Fruit fly (Drosophila melanogaster) whole organism, embryonic: Measurements from ENCODE around the gene Cp16.

Source experiments
- Abd-B ChIP-seq: fragments of 200-800 bp; sonication (Bioruptor generic); optimal IDR thresholded peaks from 2 replicates; lab custom pipeline; 2018; ENCODE audit warnings: missing biosample characterization, mild to moderate bottlenecking, missing genetic modification characterization, moderate library complexity
- Ada2b ChIP-seq: fragments of 200-800 bp; sonication (Bioruptor generic); IDR thresholded peaks from 2 replicates; pipeline ENCODE4 v1.3.6; 2022; ENCODE audit warnings: missing biosample characterization, missing genetic modification characterization
- Asciz ChIP-seq: fragments of 200-800 bp; sonication (Bioruptor generic); optimal IDR thresholded peaks from 2 replicates; lab custom pipeline; 2017; ENCODE audit warnings: missing biosample characterization, mild to moderate bottlenecking, missing genetic modification characterization, missing genetic modification reagents
- Bdp1 ChIP-seq: fragments of 200-800 bp; sonication (Bioruptor generic); optimal IDR thresholded peaks from 3 replicates; lab custom pipeline; 2016; ENCODE audit warnings: missing biosample characterization, missing genetic modification characterization
- Bgb ChIP-seq: fragments of 200-800 bp; sonication (Bioruptor generic); IDR thresholded peaks from 2 replicates; pipeline ENCODE4 v1.3.6; 2022; ENCODE audit warnings: missing biosample characterization, missing genetic modification characterization; ENCODE audit not compliant: partially characterized antibody
- CG10321 ChIP-seq: fragments of 200-800 bp; sonication (Bioruptor generic); IDR thresholded peaks from 2 replicates; pipeline ENCODE4 v1.3.6; 2022; ENCODE audit warnings: missing biosample characterization, missing genetic modification characterization
- CG12299 ChIP-seq: fragments of 200-800 bp; sonication (Bioruptor generic); optimal IDR thresholded peaks from 2 replicates; lab custom pipeline; 2018; ENCODE audit warnings: missing biosample characterization, mild to moderate bottlenecking, missing genetic modification characterization
- CG14050 ChIP-seq: fragments of 200-800 bp; sonication (Bioruptor generic); IDR thresholded peaks from 3 replicates; pipeline ENCODE4 v1.3.6; 2022; ENCODE audit warnings: missing biosample characterization, missing genetic modification characterization
- CG15011 ChIP-seq: fragments of 200-800 bp; sonication (Bioruptor generic); optimal IDR thresholded peaks from 3 replicates; lab custom pipeline; 2018; ENCODE audit warnings: missing biosample characterization, mild to moderate bottlenecking, missing genetic modification characterization
- CG17385 ChIP-seq: fragments of 200-800 bp; sonication (Bioruptor generic); optimal IDR thresholded peaks from 3 replicates; lab custom pipeline; 2018; ENCODE audit warnings: missing biosample characterization, mild to moderate bottlenecking, missing genetic modification characterization
- CG17612 ChIP-seq: fragments of 200-800 bp; sonication (Bioruptor generic); IDR thresholded peaks from 2 replicates; pipeline ENCODE4 v1.3.6; 2022; ENCODE audit warnings: missing biosample characterization, missing genetic modification characterization
- CG17802 ChIP-seq: fragments of 200-800 bp; sonication (Bioruptor generic); optimal IDR thresholded peaks from 2 replicates; lab custom pipeline; 2018; ENCODE audit warnings: missing biosample characterization, mild to moderate bottlenecking, missing genetic modification characterization, moderate library complexity
- CG18476 ChIP-seq: fragments of 200-800 bp; sonication (Bioruptor generic); optimal IDR thresholded peaks from 2 replicates; lab custom pipeline; 2016; ENCODE audit warnings: missing biosample characterization, mild to moderate bottlenecking, missing genetic modification characterization
- CG2202 ChIP-seq: fragments of 200-800 bp; sonication (Bioruptor generic); optimal IDR thresholded peaks from 2 replicates; lab custom pipeline; 2018; ENCODE audit warnings: missing biosample characterization, mild to moderate bottlenecking, missing genetic modification characterization
- CG3065 ChIP-seq: fragments of 200-800 bp; sonication (Bioruptor generic); optimal IDR thresholded peaks from 2 replicates; lab custom pipeline; 2016; ENCODE audit warnings: missing biosample characterization, missing genetic modification characterization
- CG3726 ChIP-seq: fragments of 200-800 bp; sonication (Bioruptor generic); IDR thresholded peaks from 3 replicates; pipeline ENCODE4, ENCODE4 v1.3.6; 2022; ENCODE audit warnings: missing biosample characterization, missing genetic modification characterization
- CG6175 ChIP-seq: fragments of 200-800 bp; sonication (Bioruptor generic); IDR thresholded peaks from 3 replicates; pipeline ENCODE4 v1.3.6; 2022; ENCODE audit warnings: missing biosample characterization, missing genetic modification characterization
- CG6683 ChIP-seq: fragments of 200-800 bp; sonication (Bioruptor generic); optimal IDR thresholded peaks from 2 replicates; lab custom pipeline; 2017; ENCODE audit warnings: missing biosample characterization, mild to moderate bottlenecking, missing genetic modification characterization, missing genetic modification reagents
- CG6791 ChIP-seq: fragments of 200-800 bp; sonication (Bioruptor generic); IDR thresholded peaks from 3 replicates; pipeline ENCODE4 v1.3.6; 2022; ENCODE audit warnings: missing biosample characterization, missing genetic modification characterization; ENCODE audit not compliant: partially characterized antibody
- Chrac-16 ChIP-seq: fragments of 200-800 bp; sonication (Bioruptor generic); optimal IDR thresholded peaks from 3 replicates; lab custom pipeline; 2016; ENCODE audit warnings: missing biosample characterization, missing genetic modification characterization
- HmgD ChIP-seq: fragments of 200-800 bp; sonication (Bioruptor generic); optimal IDR thresholded peaks from 3 replicates; lab custom pipeline; 2016; ENCODE audit warnings: missing biosample characterization, missing genetic modification characterization
- Myb ChIP-seq: fragments of 200-800 bp; sonication (Bioruptor generic); optimal IDR thresholded peaks from 2 replicates; lab custom pipeline; 2016; ENCODE audit warnings: missing biosample characterization, missing genetic modification characterization
- NC2α ChIP-seq: fragments of 200-800 bp; sonication (Bioruptor generic); optimal IDR thresholded peaks from 2 replicates; lab custom pipeline; 2016; ENCODE audit warnings: missing biosample characterization, missing genetic modification characterization
- NFAT ChIP-seq: fragments of 200-800 bp; sonication (Bioruptor generic); IDR thresholded peaks from 2 replicates; pipeline ENCODE4 v1.3.6; 2022; ENCODE audit warnings: missing biosample characterization, missing genetic modification characterization
- Pdp1 ChIP-seq, 2 experiments: fragments of 200-800 bp; sonication (Bioruptor generic); optimal IDR thresholded peaks; 3 replicates each; lab custom pipeline; 2016; ENCODE audit warnings: missing biosample characterization in 2 of 2, missing genetic modification characterization in 2 of 2, mild to moderate bottlenecking in 1 of 2, moderate library complexity in 1 of 2
- Rx ChIP-seq: fragments of 200-800 bp; sonication (Bioruptor generic); IDR thresholded peaks from 2 replicates; pipeline ENCODE4 v1.3.6; 2022; ENCODE audit warnings: missing biosample characterization, missing genetic modification characterization
- Spps ChIP-seq: fragments of 200-800 bp; sonication (Bioruptor generic); optimal IDR thresholded peaks from 2 replicates; lab custom pipeline; 2018; ENCODE audit warnings: missing biosample characterization, mild to moderate bottlenecking, missing genetic modification characterization
- Usf ChIP-seq: fragments of 200-800 bp; sonication (Bioruptor generic); optimal IDR thresholded peaks from 2 replicates; lab custom pipeline; 2017; ENCODE audit warnings: missing genotype, missing biosample characterization, missing genetic modification characterization
- chif ChIP-seq, 2 experiments: fragments of 200-800 bp; sonication (Bioruptor generic); optimal IDR thresholded peaks; 3 replicates each; lab custom pipeline; 2016; ENCODE audit warnings: missing biosample characterization in 2 of 2, missing genetic modification characterization in 2 of 2
- corto ChIP-seq: fragments of 200-800 bp; sonication (Bioruptor generic); optimal IDR thresholded peaks from 2 replicates; lab custom pipeline; 2016; ENCODE audit warnings: missing biosample characterization, mild to moderate bottlenecking, missing genetic modification characterization, moderate library complexity
- da ChIP-seq: fragments of 200-800 bp; sonication (Bioruptor generic); optimal IDR thresholded peaks from 2 replicates; lab custom pipeline; 2016; ENCODE audit warnings: missing biosample characterization, missing genetic modification characterization
- danr ChIP-seq: fragments of 200-800 bp; sonication (Bioruptor generic); IDR thresholded peaks from 2 replicates; pipeline ENCODE4 v1.3.6; 2022; ENCODE audit warnings: missing biosample characterization, missing genetic modification characterization
- disco-r ChIP-seq: fragments of 200-800 bp; sonication (Bioruptor generic); optimal IDR thresholded peaks from 2 replicates; lab custom pipeline; 2016; ENCODE audit warnings: missing biosample characterization, missing genetic modification characterization
- dmrt11E ChIP-seq: fragments of 200-800 bp; sonication (Bioruptor generic); optimal IDR thresholded peaks from 3 replicates; lab custom pipeline; 2018; ENCODE audit warnings: missing biosample characterization, mild to moderate bottlenecking, missing genetic modification characterization, moderate library complexity
- en ChIP-seq: fragments of 200-800 bp; sonication (Bioruptor generic); optimal IDR thresholded peaks from 2 replicates; lab custom pipeline; 2016; ENCODE audit warnings: missing biosample characterization, missing genetic modification characterization
- gcm ChIP-seq: fragments of 200-800 bp; sonication (Bioruptor generic); optimal IDR thresholded peaks from 2 replicates; lab custom pipeline; 2019; ENCODE audit warnings: missing biosample characterization, mild to moderate bottlenecking, missing genetic modification characterization, moderate library complexity
- grau ChIP-seq: fragments of 200-800 bp; optimal IDR thresholded peaks from 3 replicates; lab custom pipeline; 2019; ENCODE audit warnings: missing biosample characterization, mild to moderate bottlenecking, missing genetic modification characterization, moderate library complexity
- gsb ChIP-seq: fragments of 200-800 bp; sonication (Bioruptor generic); IDR thresholded peaks from 2 replicates; pipeline ENCODE4 v1.3.6; 2022; ENCODE audit warnings: missing biosample characterization, missing genetic modification characterization
- hkb ChIP-seq, 2 experiments: fragments of 200-800 bp in 1 of 2; fragments of >200 bp in 1 of 2; sonication (Bioruptor generic) in 1 of 2; IDR thresholded peaks in 1 of 2; optimal IDR thresholded peaks in 1 of 2; 2 replicates each; pipeline versions ENCODE4 v1.3.6 to Lab custom; 2017 to 2022; ENCODE audit warnings: missing biosample characterization in 1 of 2, missing genetic modification characterization in 1 of 2
- knrl ChIP-seq: fragments of 200-800 bp; sonication (Bioruptor generic); IDR thresholded peaks from 3 replicates; pipeline ENCODE4 v1.3.6; 2022; ENCODE audit warnings: missing biosample characterization, missing genetic modification characterization; ENCODE audit not compliant: partially characterized antibody
- lov ChIP-seq, 2 experiments: fragments of 200-800 bp in 1 of 2; fragments of >200 bp in 1 of 2; sonication (Bioruptor generic) in 1 of 2; IDR thresholded peaks in 1 of 2; optimal IDR thresholded peaks in 1 of 2; 2 replicates in 1 of 2; 3 replicates in 1 of 2; pipeline versions ENCODE4 v1.3.6 to Lab custom; 2017 to 2022; ENCODE audit warnings: missing biosample characterization in 1 of 2, missing genetic modification characterization in 1 of 2
- maf-S ChIP-seq: fragments of 200-800 bp; sonication (Bioruptor generic); optimal IDR thresholded peaks from 2 replicates; lab custom pipeline; 2016; ENCODE audit warnings: missing biosample characterization, missing genetic modification characterization
- pb ChIP-seq: fragments of 200-800 bp; sonication (Bioruptor generic); optimal IDR thresholded peaks from 3 replicates; lab custom pipeline; 2016; ENCODE audit warnings: missing biosample characterization, missing genetic modification characterization
- pho ChIP-seq: fragments of 200-800 bp; sonication (Bioruptor generic); optimal IDR thresholded peaks from 2 replicates; lab custom pipeline; 2016; ENCODE audit warnings: missing biosample characterization, missing genetic modification characterization
- run ChIP-seq: fragments of 200-800 bp; sonication (Bioruptor generic); optimal IDR thresholded peaks from 3 replicates; lab custom pipeline; 2018; ENCODE audit warnings: missing biosample characterization, mild to moderate bottlenecking, missing genetic modification characterization
- sens ChIP-seq: fragments of 200-800 bp; sonication (Bioruptor generic); peaks from one replicate; lab custom pipeline; 2016; ENCODE audit warnings: missing biosample characterization, missing genetic modification characterization
- tup ChIP-seq: fragments of 200-800 bp; sonication (Bioruptor generic); optimal IDR thresholded peaks from 2 replicates; lab custom pipeline; 2016; ENCODE audit warnings: missing biosample characterization, mild to moderate bottlenecking, missing genetic modification characterization, moderate library complexity
- yki ChIP-seq: fragments of >200 bp; optimal IDR thresholded peaks from 3 replicates; lab custom pipeline; 2018
- zen ChIP-seq: fragments of 200-800 bp; sonication (Bioruptor generic); optimal IDR thresholded peaks from 3 replicates; lab custom pipeline; 2018; ENCODE audit warnings: missing biosample characterization, mild to moderate bottlenecking, missing genetic modification characterization, moderate library complexity

Gene Cp16

dm6 chr3L:8765969-8766538 lies 34.3 kb downstream of the Cp16 start (continued):
- TF ChIP-seq HmgD (GFP tag; lab: Kevin White, UChicago) (peak; percentile 82), CG14050 (GFP tag; lab: Robert Waterston, UW) (peak; percentile 94), CG6175 (GFP tag; lab: Robert Waterston, UW) (peak; percentile 97), gsb (GFP tag; lab: Robert Waterston, UW) (peak; percentile 97), Usf (GFP tag; lab: Kevin White, UChicago) (peak; percentile 99), CG15011 (GFP tag; lab: Kevin White, UChicago) (peak; percentile 93), gcm (GFP tag; lab: Kevin White, UChicago) (peak; percentile 97), NFAT (peak; percentile 94), Ada2b (GFP tag; lab: Robert Waterston, UW) (peak; percentile 98), en (peak; percentile 96), dmrt11E (tag; lab: Kevin White, UChicago) (peak; percentile 98), tup (peak; percentile 96), CG18476 (peak; percentile 97), Pdp1 (GFP tag; optimal IDR thresholded peaks at IDR 0.05; lab: Kevin White, UChicago) (peak; percentile 93 to 99), maf-S (GFP tag; lab: Kevin White, UChicago) (peak; percentile 97), chif (GFP tag; optimal IDR thresholded peaks at IDR 0.05; lab: Kevin White, UChicago) (peak; percentile 97 to 98), CG2202 (tag; lab: Kevin White, UChicago) (peak; percentile 97), danr (peak; percentile 97), Spps (tag; lab: Kevin White, UChicago) (peak; percentile 94), knrl (GFP tag; lab: Robert Waterston, UW) (peak; percentile 75), corto (GFP tag; lab: Kevin White, UChicago) (peak; percentile 76), sens (GFP tag; lab: Kevin White, UChicago) (peak; percentile 100), CG3065 (GFP tag; lab: Kevin White, UChicago) (peak; percentile 96), CG10321 (GFP tag; lab: Robert Waterston, UW) (peak; percentile 84), Abd-B (peak; percentile 84), NC2α (GFP tag; lab: Kevin White, UChicago) (peak; percentile 96), run (peak; percentile 96), pho (GFP tag; lab: Kevin White, UChicago) (peak; percentile 98), Bdp1 (GFP tag; lab: Kevin White, UChicago) (peak; percentile 91), Chrac-16 (GFP tag; lab: Kevin White, UChicago) (peak; percentile 99), da (GFP tag; lab: Kevin White, UChicago) (peak; percentile 96), hkb (optimal IDR thresholded peaks at IDR 0.05; lab: Kevin White, UChicago) (no peak), hkb (GFP tag; IDR thresholded peaks at IDR 0.05; lab: Robert Waterston, UW) (peak; percentile 96), Myb (GFP tag; lab: Kevin White, UChicago) (peak; percentile 87), Asciz (GFP tag; lab: Kevin White, UChicago) (peak; percentile 96), CG6683 (peak; percentile 94), lov (optimal IDR thresholded peaks at IDR 0.05; lab: Kevin White, UChicago) (no peak), lov (GFP tag; IDR thresholded peaks at IDR 0.05; lab: Robert Waterston, UW) (peak; percentile 93), CG17802 (tag; lab: Kevin White, UChicago) (peak; percentile 78), yki (no peak), CG12299 (tag; lab: Kevin White, UChicago) (peak; percentile 97), pb (GFP tag; lab: Kevin White, UChicago) (peak; percentile 86), CG17385 (peak; percentile 100), CG3726 (GFP tag; lab: Robert Waterston, UW) (peak; percentile 95), Rx (GFP tag; lab: Robert Waterston, UW) (peak; percentile 95), disco-r (GFP tag; lab: Kevin White, UChicago) (peak; percentile 97), Bgb (peak; percentile 47), zen (tag; lab: Kevin White, UChicago) (peak; percentile 86), CG6791 (GFP tag; lab: Robert Waterston, UW) (peak; percentile 55; the same call in 2 of the 3 replicates), grau (tag; lab: Kevin White, UChicago) (peak; percentile 98), CG17612 (peak; percentile 94)
